Fruit fly (Drosophila melanogaster): ENCODE results near the gene Skel.
A peak's percentile ranks its signal among the peaks of the same experiment; 100 is the strongest.

Gene Skel

dm6 chr3R:10675101-10675500 lies 11.6 kb upstream of the Skel start (continued):
- TF ChIP-seq Awh (GFP tag; IDR thresholded peaks at IDR 0.05), result no peak
- TF ChIP-seq CG10321 (GFP tag; IDR thresholded peaks at IDR 0.05), result no peak
- peak; percentile 61 for TF ChIP-seq vnd (GFP tag; IDR thresholded peaks at IDR 0.05; ENCODE audit: partially characterized antibody)
- peak; percentile 55; the same call in 2 of the 3 replicates for TF ChIP-seq CG14860 (GFP tag; IDR thresholded peaks at IDR 0.05; ENCODE audit: partially characterized antibody)
- peak in 1 of 2 experiments; percentile 64 for TF ChIP-seq insv (GFP tag; optimal IDR thresholded peaks at IDR 0.05)
- peak; percentile 16 for TF ChIP-seq pum (GFP tag; optimal IDR thresholded peaks at IDR 0.05)
- TF ChIP-seq Scr (GFP tag; IDR thresholded peaks at IDR 0.05; ENCODE audit: partially characterized antibody), result peak; percentile 75
- peak in 1 of 3 experiments; percentile 13 for TF ChIP-seq lola (GFP tag; optimal IDR thresholded peaks at IDR 0.05)
- 0 out of 2 replicates have a peak, but pooled peaks have one; percentile 28 for TF ChIP-seq cas (GFP tag; IDR thresholded peaks at IDR 0.05)
- TF ChIP-seq CG8478 (optimal IDR thresholded peaks at IDR 0.05), result peak; percentile 65
- TF ChIP-seq CG12236 (GFP tag; optimal IDR thresholded peaks at IDR 0.05), result no peak
- TF ChIP-seq ac (GFP tag; optimal IDR thresholded peaks at IDR 0.05), result no peak
- TF ChIP-seq CG9817 (tag; optimal IDR thresholded peaks at IDR 0.05), result peak; percentile 22
- TF ChIP-seq CG2116 (GFP tag; optimal IDR thresholded peaks at IDR 0.05), result peak; percentile 19
- TF ChIP-seq shn (GFP tag; optimal IDR thresholded peaks at IDR 0.05), result peak; percentile 31
- TF ChIP-seq Ravus (GFP tag; IDR thresholded peaks at IDR 0.05), result no peak
- TF ChIP-seq CG3281 (GFP tag; optimal IDR thresholded peaks at IDR 0.05), result peak; percentile 43
- peak; percentile 20 for TF ChIP-seq Dad (GFP tag; optimal IDR thresholded peaks at IDR 0.05)
- no peak for TF ChIP-seq CG16863 (GFP tag; optimal IDR thresholded peaks at IDR 0.05)
- TF ChIP-seq CG13894 (tag; optimal IDR thresholded peaks at IDR 0.05), result peak; percentile 56
- TF ChIP-seq B-H2 (GFP tag; optimal IDR thresholded peaks at IDR 0.05), result peak; percentile 32
- peak; percentile 40 for TF ChIP-seq zen (tag; optimal IDR thresholded peaks at IDR 0.05)
- TF ChIP-seq BEAF-32 (GFP tag; optimal IDR thresholded peaks at IDR 0.05), result peak; percentile 87
- peak; percentile 76 for TF ChIP-seq trem (tag; optimal IDR thresholded peaks at IDR 0.05)
- TF ChIP-seq hkb (optimal IDR thresholded peaks at IDR 0.05), result no peak
- TF ChIP-seq hkb (GFP tag; IDR thresholded peaks at IDR 0.05), result no peak
- TF ChIP-seq CG14710 (tag; optimal IDR thresholded peaks at IDR 0.05), result peak; percentile 68
- TF ChIP-seq HmgZ (tag; optimal IDR thresholded peaks at IDR 0.05), result peak; percentile 93
- peak; percentile 85 for TF ChIP-seq stwl (tag; optimal IDR thresholded peaks at IDR 0.05)
- TF ChIP-seq gro (GFP tag; optimal IDR thresholded peaks at IDR 0.05), result peak; percentile 83
- TF ChIP-seq scrt (GFP tag; optimal IDR thresholded peaks at IDR 0.05), result peak; percentile 59
- no peak for TF ChIP-seq CkIIα-i1 (GFP tag; IDR thresholded peaks at IDR 0.05)
- TF ChIP-seq CG17912 (GFP tag; optimal IDR thresholded peaks at IDR 0.05), result peak; percentile 3
- peak; percentile 48 for TF ChIP-seq maf-S (GFP tag; optimal IDR thresholded peaks at IDR 0.05)
- TF ChIP-seq CG1603 (tag; optimal IDR thresholded peaks at IDR 0.05), result peak; percentile 78
- TF ChIP-seq CG34422 (GFP tag; IDR thresholded peaks at IDR 0.05), result no peak
- TF ChIP-seq Rfx (GFP tag; IDR thresholded peaks at IDR 0.05), result peak; percentile 48
- peak; percentile 28 for TF ChIP-seq CG4854 (GFP tag; optimal IDR thresholded peaks at IDR 0.05)
- TF ChIP-seq phol (tag; optimal IDR thresholded peaks at IDR 0.05), result peak; percentile 58
- TF ChIP-seq Doc3 (GFP tag; IDR thresholded peaks at IDR 0.05; ENCODE audit: partially characterized antibody), result peak; percentile 59; the same call in 2 of the 3 replicates
- peak; percentile 13 for TF ChIP-seq CG7928 (GFP tag; optimal IDR thresholded peaks at IDR 0.05)
- TF ChIP-seq CG11398 (GFP tag; optimal IDR thresholded peaks at IDR 0.05), result no peak
- peak; percentile 41; the same call in 1 of the 3 replicates for TF ChIP-seq CG7963 (GFP tag; IDR thresholded peaks at IDR 0.05; ENCODE audit: partially characterized antibody)
- peak; percentile 84 for TF ChIP-seq Fer1 (GFP tag; optimal IDR thresholded peaks at IDR 0.05)
- TF ChIP-seq Xbp1 (GFP tag; optimal IDR thresholded peaks at IDR 0.05), result peak; percentile 35
- TF ChIP-seq Blimp-1 (GFP tag; optimal IDR thresholded peaks at IDR 0.05), result peak; percentile 17
- TF ChIP-seq Aef1 (GFP tag; IDR thresholded peaks at IDR 0.05), result no peak
- peak; percentile 94 for TF ChIP-seq Ets65A (GFP tag)
- peak; percentile 59 for TF ChIP-seq CG12769 (tag; optimal IDR thresholded peaks at IDR 0.05)
- TF ChIP-seq Stat92E (GFP tag; optimal IDR thresholded peaks at IDR 0.05), result peak in 1 of 3 experiments; percentile 41

Measured in whole organism, embryonic.